Worm (Caenorhabditis elegans) whole organism, mixed stage, embryonic: Measurements from ENCODE around the gene F20D6.11.

ENCODE experiments used
- M03D4.4 ChIP-seq: sonication (generic microtip); optimal IDR thresholded peaks from 2 replicates; lab custom pipeline; 2017; ENCODE audit warnings: mild to moderate bottlenecking, missing genetic modification characterization, missing compliant biosample characterization
- blmp-1 ChIP-seq: fragments of 150-350 bp; optimal IDR thresholded peaks from 2 replicates; lab custom pipeline; 2014; ENCODE audit warnings: missing biosample characterization, missing genetic modification characterization
- ceh-83 ChIP-seq: fragments of 200-800 bp; sonication (Bioruptor generic); optimal IDR thresholded peaks from 2 replicates; lab custom pipeline; 2018; ENCODE audit warnings: mild to moderate bottlenecking, missing genetic modification characterization, missing compliant biosample characterization
- ces-1 ChIP-seq: fragments of 150-350 bp; optimal IDR thresholded peaks from 2 replicates; lab custom pipeline; 2014; ENCODE audit warnings: missing biosample characterization, missing genetic modification reagents, missing genetic modification characterization
- cnd-1 ChIP-seq: fragments of 200-800 bp; sonication (Bioruptor generic); optimal IDR thresholded peaks from 2 replicates; lab custom pipeline; 2018; ENCODE audit warnings: mild to moderate bottlenecking, missing genetic modification characterization, missing compliant biosample characterization
- drap-1 ChIP-seq: fragments of 200-800 bp; sonication (Bioruptor generic); optimal IDR thresholded peaks from 3 replicates; lab custom pipeline; 2018; ENCODE audit warnings: mild to moderate bottlenecking, missing genetic modification characterization, missing compliant biosample characterization
- elt-3 ChIP-seq: fragments of 150-350 bp; optimal IDR thresholded peaks from 2 replicates; lab custom pipeline; 2014; ENCODE audit warnings: missing biosample characterization, missing genetic modification characterization
- ham-2 ChIP-seq: fragments of 200-800 bp; sonication (Bioruptor generic); optimal IDR thresholded peaks from 2 replicates; lab custom pipeline; 2018; ENCODE audit warnings: mild to moderate bottlenecking, missing genetic modification characterization, missing compliant biosample characterization
- hlh-1 ChIP-seq: fragments of 150-350 bp; optimal IDR thresholded peaks from 2 replicates; lab custom pipeline; 2014; ENCODE audit warnings: missing biosample characterization, missing genetic modification reagents, missing genetic modification characterization
- lin-13 ChIP-seq: fragments of 150-350 bp; optimal IDR thresholded peaks from 2 replicates; lab custom pipeline; 2014; ENCODE audit warnings: missing biosample characterization, missing genetic modification characterization
- lsy-2 ChIP-seq: fragments of 150-350 bp; optimal IDR thresholded peaks from 2 replicates; lab custom pipeline; 2014; ENCODE audit warnings: missing biosample characterization, missing genetic modification characterization
- mab-5 ChIP-seq: fragments of 150-350 bp; optimal IDR thresholded peaks from 2 replicates; lab custom pipeline; 2014; ENCODE audit warnings: missing biosample characterization, missing genetic modification characterization
- mep-1 ChIP-seq: fragments of 150-350 bp; optimal IDR thresholded peaks from 2 replicates; lab custom pipeline; 2017; ENCODE audit warnings: missing biosample characterization, missing genetic modification reagents, missing genetic modification characterization, inconsistent platforms
- mls-2 ChIP-seq: sonication (generic microtip); optimal IDR thresholded peaks from 2 replicates; lab custom pipeline; 2016; ENCODE audit warnings: mild to moderate bottlenecking, missing genetic modification characterization, moderate library complexity, missing compliant biosample characterization
- nhr-2 ChIP-seq: fragments of 150-350 bp; optimal IDR thresholded peaks from 2 replicates; lab custom pipeline; 2014; ENCODE audit warnings: missing biosample characterization, missing genetic modification characterization
- nhr-237 ChIP-seq: fragments of 150-350 bp; optimal IDR thresholded peaks from 2 replicates; lab custom pipeline; 2014; ENCODE audit warnings: missing biosample characterization, missing genetic modification characterization
- nhr-28 ChIP-seq: fragments of 150-350 bp; optimal IDR thresholded peaks from 2 replicates; lab custom pipeline; 2014; ENCODE audit warnings: missing biosample characterization, missing genetic modification characterization
- nhr-76 ChIP-seq: sonication (generic microtip); optimal IDR thresholded peaks from 2 replicates; lab custom pipeline; 2017; ENCODE audit warnings: missing biosample characterization, missing genetic modification characterization
- pha-4 ChIP-seq: fragments of 150-350 bp; optimal IDR thresholded peaks from 2 replicates; lab custom pipeline; 2018; ENCODE audit warnings: missing biosample characterization, missing genetic modification reagents, missing genetic modification characterization
- snpc-4 ChIP-seq: fragments of 150-350 bp; optimal IDR thresholded peaks from 2 replicates; lab custom pipeline; 2014; ENCODE audit warnings: missing biosample characterization, missing genetic modification characterization
- tbx-8 ChIP-seq: fragments of 200-800 bp; sonication (Bioruptor generic); optimal IDR thresholded peaks from 2 replicates; lab custom pipeline; 2018; ENCODE audit warnings: mild to moderate bottlenecking, missing genetic modification characterization, moderate library complexity, missing compliant biosample characterization
- unc-120 ChIP-seq: sonication (generic microtip); optimal IDR thresholded peaks from 2 replicates; lab custom pipeline; 2017; ENCODE audit warnings: missing genetic modification characterization, missing compliant biosample characterization; ENCODE audit not compliant: poor library complexity, severe bottlenecking
- unc-62 ChIP-seq: fragments of 150-350 bp; optimal IDR thresholded peaks from 2 replicates; lab custom pipeline; 2014; ENCODE audit warnings: missing biosample characterization, missing genetic modification reagents, missing genetic modification characterization
- ztf-11 ChIP-seq: fragments of 150-350 bp; optimal IDR thresholded peaks from 2 replicates; lab custom pipeline; 2014; ENCODE audit warnings: missing biosample characterization, missing genetic modification characterization

Gene F20D6.11

DNA sequence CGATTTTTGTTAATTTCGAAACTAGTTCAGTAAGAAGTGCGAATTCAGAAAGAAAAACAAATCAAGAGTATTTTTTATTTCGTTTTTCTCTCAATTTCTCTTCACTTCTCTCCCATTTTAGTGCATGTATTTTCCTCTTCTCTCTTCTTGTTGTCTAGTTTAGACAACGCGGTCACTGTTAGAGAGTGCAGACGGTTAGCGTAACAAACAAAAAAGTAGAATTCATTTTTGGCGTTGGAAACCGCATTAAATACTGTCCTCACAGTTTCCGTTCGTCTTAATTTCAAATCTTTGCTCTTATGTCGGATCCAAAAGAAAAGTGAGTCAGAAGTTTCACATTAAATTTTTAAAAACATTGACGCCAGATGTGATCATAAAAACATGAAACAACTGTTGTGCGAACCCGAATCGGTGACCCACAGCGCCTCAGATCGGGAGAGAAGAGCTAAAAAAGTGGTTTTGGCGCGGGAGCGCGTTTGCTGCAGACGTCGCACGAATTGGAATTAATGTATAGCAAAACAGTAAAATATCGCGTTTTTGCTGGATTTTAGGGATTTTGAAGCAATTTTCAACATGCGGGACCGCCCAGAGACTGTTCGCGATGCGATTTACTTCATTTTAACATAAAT, 19.9 kb downstream of the F20D6.11 start, which contains the start of gene srp-7:
Gene srp-7 (plus strand): TSS at position 213 of the 629 bp plus-strand sequence.
- TF ChIP-seq ces-1 (peak; percentile 63), lsy-2 (tag; lab: Kevin White, UChicago) (no peak), mls-2 (tag; lab: Kevin White, UChicago) (no peak), nhr-237 (peak; percentile 22)
- TF ChIP-seq, all 35 proteins: peak for 2

DNA sequence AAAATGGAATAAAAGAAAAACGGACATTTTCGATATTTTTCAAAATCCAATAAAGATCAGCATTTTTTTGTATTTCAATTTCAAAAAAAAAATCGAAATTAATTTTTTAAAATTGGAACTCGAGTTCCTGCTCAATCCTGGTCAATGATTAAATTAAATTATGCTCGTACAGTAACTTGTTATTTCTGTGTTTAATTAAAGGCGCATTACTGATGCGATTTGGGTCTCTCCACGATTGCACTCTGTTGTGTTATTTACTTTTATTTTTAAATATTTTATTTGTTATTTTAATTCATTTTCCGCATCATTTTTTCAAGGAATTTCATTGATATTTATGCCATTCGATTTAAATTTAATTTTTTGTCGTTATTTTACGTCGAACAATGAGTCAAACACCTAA, 20.6 kb downstream of the F20D6.11 start:
- TF ChIP-seq nhr-237 (no peak), unc-62 (GFP tag; lab: Kevin White, UChicago) (no peak), ceh-83 (GFP tag; lab: Kevin White, UChicago) (no peak), nhr-76 (tag; lab: Kevin White, UChicago) (no peak), blmp-1 (tag; lab: Kevin White, UChicago) (no peak), tbx-8 (GFP tag; lab: Kevin White, UChicago) (no peak), nhr-2 (tag; lab: Kevin White, UChicago) (no peak), elt-3 (no peak), ham-2 (GFP tag; lab: Kevin White, UChicago) (no peak), lin-13 (no peak), M03D4.4 (tag; lab: Kevin White, UChicago) (no peak)

DNA sequence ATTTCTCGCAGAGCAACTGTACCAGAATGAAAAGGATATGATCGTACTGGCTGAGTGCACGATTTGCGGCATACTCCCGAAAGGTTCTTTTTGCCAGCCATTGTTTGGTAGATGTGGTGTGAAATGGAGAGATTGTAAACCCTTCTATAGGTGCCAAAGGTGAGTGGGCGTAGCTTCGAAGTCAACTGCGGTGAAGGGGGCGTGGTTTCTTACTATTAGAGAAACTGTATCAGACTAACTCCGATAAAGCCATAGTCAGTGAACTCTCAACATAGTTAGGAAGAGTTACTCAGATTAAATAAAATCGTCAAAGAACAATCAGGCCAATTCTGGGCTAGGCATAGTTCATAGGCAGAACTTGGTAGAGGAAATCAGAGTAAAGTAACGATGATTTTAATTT, 21.5 kb downstream of the F20D6.11 start, which contains the start of gene F20D6.9:
Gene F20D6.9 (minus strand): TSS at position 101 of the 400 bp plus-strand sequence.
- TF ChIP-seq cnd-1 (tag; lab: Kevin White, UChicago) = no peak
- TF ChIP-seq nhr-28 (tag; lab: Kevin White, UChicago) = no peak
- TF ChIP-seq unc-120 = no peak
- no peak for TF ChIP-seq ztf-11
- no peak for TF ChIP-seq lin-13
- TF ChIP-seq ceh-83 (GFP tag; lab: Kevin White, UChicago) = no peak
- no peak for TF ChIP-seq ces-1
- TF ChIP-seq mab-5 (tag; lab: Kevin White, UChicago) = no peak

DNA sequence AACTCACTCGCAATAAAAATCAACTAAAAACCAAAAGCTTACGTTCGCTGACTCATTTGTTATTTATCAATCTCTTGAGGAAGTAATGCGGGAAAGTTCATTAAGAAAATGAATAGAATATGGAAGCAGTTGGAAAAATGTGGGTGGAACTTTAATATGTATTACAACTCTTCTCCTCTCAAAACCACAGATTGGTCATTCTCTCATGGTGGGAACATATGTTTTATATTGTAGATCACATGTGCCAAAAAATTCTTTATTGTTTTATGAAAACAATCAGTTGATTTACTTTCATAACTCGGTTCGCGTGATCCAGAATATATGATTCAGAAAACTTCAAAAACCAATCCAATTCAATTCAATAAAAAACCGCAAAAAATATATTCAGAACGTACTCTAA, 27.2 kb downstream of the F20D6.11 start:
- TF ChIP-seq mls-2 (tag; lab: Kevin White, UChicago) = no peak
- TF ChIP-seq hlh-1 (tag; lab: Kevin White, UChicago) = no peak
- TF ChIP-seq mep-1 (tag; lab: Kevin White, UChicago) = no peak
- TF ChIP-seq drap-1 (GFP tag; lab: Kevin White, UChicago) = no peak
- no peak for TF ChIP-seq elt-3
- TF ChIP-seq mab-5 (tag; lab: Kevin White, UChicago) = no peak
- no peak for TF ChIP-seq ceh-83 (GFP tag; lab: Kevin White, UChicago)

DNA sequence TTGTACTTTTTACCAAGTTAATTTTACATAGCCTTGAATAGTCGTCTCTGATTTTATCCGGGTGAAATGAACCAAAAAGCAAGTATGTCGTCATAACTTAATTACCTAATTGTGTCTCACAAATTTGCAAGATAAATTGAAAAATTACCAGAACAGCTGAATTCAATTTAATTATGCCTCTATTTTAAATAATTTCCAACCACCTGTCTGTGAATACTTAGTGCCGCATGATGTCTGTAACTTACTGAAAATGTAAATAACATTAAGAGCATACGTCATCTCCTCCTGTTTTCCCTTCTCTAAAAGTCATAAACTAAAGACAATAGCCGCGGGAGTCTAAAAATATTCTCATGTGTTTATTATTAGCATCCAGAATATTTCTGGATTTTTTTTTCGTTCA, 28.6 kb downstream of the F20D6.11 start:
- TF ChIP-seq ces-1 (peak; percentile 56), ceh-83 (GFP tag; lab: Kevin White, UChicago) (no peak)

DNA sequence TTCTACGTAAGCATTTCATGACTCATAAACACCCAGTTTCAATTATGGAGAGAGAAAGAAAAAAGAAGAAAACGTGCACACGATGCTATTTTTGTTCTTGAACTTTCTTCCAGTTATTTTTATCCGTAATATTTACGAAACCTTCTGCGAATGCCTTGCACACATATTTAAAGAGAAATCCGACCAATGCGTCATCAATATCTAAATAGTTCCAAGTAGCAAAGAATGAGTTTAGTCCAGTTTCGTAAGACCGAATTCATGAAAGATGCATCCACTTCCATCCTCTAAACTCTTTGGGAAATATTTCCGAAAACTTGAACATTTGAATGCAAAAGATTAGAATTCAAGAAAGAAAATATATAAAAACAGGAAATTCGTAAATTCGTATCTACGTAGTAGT, 29.7 kb downstream of the F20D6.11 start:
- TF ChIP-seq nhr-76 (tag; lab: Kevin White, UChicago) = no peak
- no peak for TF ChIP-seq ceh-83 (GFP tag; lab: Kevin White, UChicago)
- no peak for TF ChIP-seq ztf-11

DNA sequence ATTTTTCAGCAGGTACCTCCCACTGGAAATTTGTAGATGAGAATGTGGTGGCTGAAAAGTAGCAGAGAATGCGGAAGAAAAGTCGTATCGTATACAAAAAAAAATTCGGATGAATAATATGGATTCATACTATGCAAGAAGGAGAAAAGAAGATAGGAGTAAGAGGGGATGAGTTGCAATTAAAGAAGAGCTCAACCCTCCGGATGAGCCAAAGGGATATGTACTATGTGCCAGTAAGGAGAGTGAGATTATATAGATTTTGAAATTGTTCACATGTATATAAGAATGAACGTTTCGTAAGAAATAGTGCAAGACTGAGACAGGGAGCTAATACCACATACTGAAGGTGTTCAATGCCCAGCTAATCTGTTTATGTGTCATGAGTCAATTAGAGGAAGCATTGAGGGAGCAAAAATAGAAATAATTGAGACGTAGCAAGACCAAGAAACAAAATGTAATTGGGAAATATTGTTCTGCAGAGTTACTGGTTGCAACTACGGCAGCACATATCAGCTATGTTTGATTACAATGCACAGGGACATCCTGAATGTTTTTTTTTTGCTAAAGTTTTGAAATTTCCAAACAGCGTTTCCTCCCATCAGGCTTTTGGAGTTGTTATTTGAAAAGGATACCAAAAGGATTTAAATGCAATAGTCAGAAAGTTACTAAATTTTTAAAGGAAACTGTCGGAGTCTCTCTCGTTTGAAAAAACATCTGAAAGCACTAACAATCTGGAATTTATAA, 30.5 kb downstream of the F20D6.11 start, which contains the start of gene F20D6.8:
Gene F20D6.8 (minus strand): TSS at position 51 of the 744 bp plus-strand sequence.
- TF ChIP-seq ces-1 (peak; percentile 32), elt-3 (no peak)

DNA sequence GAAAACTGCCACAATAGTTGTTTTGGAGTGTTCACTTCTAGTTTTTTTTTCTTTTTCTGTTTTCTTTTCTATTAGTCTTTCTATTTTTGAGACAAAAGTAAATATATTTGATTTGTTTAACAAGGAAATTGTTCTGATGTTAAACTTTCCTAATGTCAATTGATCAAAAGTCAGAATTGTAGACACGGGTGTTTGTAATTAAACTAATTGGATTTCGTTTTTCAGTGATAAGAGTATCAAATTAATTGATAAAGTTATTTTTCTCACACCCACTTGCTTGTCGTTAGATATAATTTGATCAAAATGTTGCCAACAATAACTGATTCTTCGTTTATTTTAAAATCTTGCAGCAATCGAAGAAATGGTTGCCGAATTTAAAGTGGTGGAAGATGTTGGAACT, 35.7 kb downstream of the F20D6.11 start:
- TF ChIP-seq nhr-28 (tag; lab: Kevin White, UChicago) = no peak

DNA sequence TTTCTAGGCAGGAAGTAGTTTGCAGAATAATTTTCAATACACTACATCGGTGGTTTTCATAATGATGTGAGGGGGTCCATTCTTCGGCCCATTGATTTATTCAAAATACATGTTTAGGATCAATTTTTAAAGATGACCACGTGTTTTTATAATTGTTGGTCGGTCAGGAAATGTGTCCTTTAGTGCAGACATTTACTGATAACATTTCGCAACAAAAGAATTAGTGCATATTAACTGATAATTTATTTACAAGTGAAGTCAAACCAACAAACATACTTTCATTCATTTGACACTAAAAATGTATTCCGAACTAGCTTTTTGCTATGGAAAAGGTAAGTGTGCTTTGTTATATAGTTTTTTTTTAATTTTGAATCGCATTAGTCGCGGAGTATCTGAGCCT, 37.2 kb downstream of the F20D6.11 start, which contains the start of gene F20D6.5:
Gene F20D6.5 (plus strand): TSS at position 259 of the 400 bp plus-strand sequence.
- TF ChIP-seq unc-62 (GFP tag; lab: Kevin White, UChicago) (no peak), ces-1 (no peak), nhr-237 (no peak), snpc-4 (tag; lab: Kevin White, UChicago) (no peak), ham-2 (GFP tag; lab: Kevin White, UChicago) (no peak), pha-4 (tag; lab: Kevin White, UChicago) (no peak), elt-3 (no peak), blmp-1 (tag; lab: Kevin White, UChicago) (no peak), M03D4.4 (tag; lab: Kevin White, UChicago) (no peak)
